Fruit fly (Drosophila melanogaster): ENCODE measurements around the gene CG13045.

CG13045 gene

dm6 chr3L:16328207-16328891, 37.6 kb upstream of the CG13045 start, which contains the start of gene CG13058 (continued):
- TF ChIP-seq CG12299 (tag; optimal IDR thresholded peaks at IDR 0.05) (no peak), slbo (GFP tag; IDR thresholded peaks at IDR 0.05) (peak; percentile 79), CG31388 (GFP tag; optimal IDR thresholded peaks at IDR 0.05) (no peak), CG17802 (tag; optimal IDR thresholded peaks at IDR 0.05) (no peak), slou (GFP tag; optimal IDR thresholded peaks at IDR 0.05) (no peak), CG32767 (GFP tag; IDR thresholded peaks at IDR 0.05) (peak; percentile 71; the same call in 1 of the 2 replicates), CG11398 (GFP tag; optimal IDR thresholded peaks at IDR 0.05) (peak; percentile 30), Trl (optimal IDR thresholded peaks at IDR 0.05) (no peak), Trl (GFP tag; optimal IDR thresholded peaks at IDR 0.05) (no peak), zfh2 (GFP tag; optimal IDR thresholded peaks at IDR 0.05) (peak; percentile 42), ham (GFP tag; IDR thresholded peaks at IDR 0.05) (no peak), Atf3 (GFP tag; optimal IDR thresholded peaks at IDR 0.05) (peak; percentile 44), dysf (GFP tag; IDR thresholded peaks at IDR 0.05) (peak; percentile 66), Neu2 (GFP tag; optimal IDR thresholded peaks at IDR 0.05; ENCODE audit: borderline replicate concordance) (no peak), Deaf1 (tag; optimal IDR thresholded peaks at IDR 0.05) (no peak), CG18619 (GFP tag; optimal IDR thresholded peaks at IDR 0.05) (peak; percentile 61), emc (GFP tag; optimal IDR thresholded peaks at IDR 0.05) (no peak), Awh (GFP tag; IDR thresholded peaks at IDR 0.05) (no peak), Nf-YC (tag; optimal IDR thresholded peaks at IDR 0.05) (no peak), caup (GFP tag; optimal IDR thresholded peaks at IDR 0.05; ENCODE audit: severe bottlenecking) (peak; percentile 62), az2 (GFP tag; optimal IDR thresholded peaks at IDR 0.05) (peak; percentile 42), gce (GFP tag; IDR thresholded peaks at IDR 0.05) (no peak), ranshi (GFP tag; IDR thresholded peaks at IDR 0.05) (peak; percentile 73), Taf1 (GFP tag; IDR thresholded peaks at IDR 0.05) (no peak), mld (GFP tag; IDR thresholded peaks at IDR 0.05; ENCODE audit: partially characterized antibody) (no peak), CG13775 (GFP tag; optimal IDR thresholded peaks at IDR 0.05) (peak; percentile 36), HLH4C (GFP tag; IDR thresholded peaks at IDR 0.05; ENCODE audit: partially characterized antibody) (no peak), CG8290 (GFP tag; optimal IDR thresholded peaks at IDR 0.05) (no peak), CG8290 (tag; optimal IDR thresholded peaks at IDR 0.05) (peak in 1 of 2 experiments; percentile 81), Hr3 (GFP tag; optimal IDR thresholded peaks at IDR 0.05) (peak; percentile 48), CG3163 (GFP tag; optimal IDR thresholded peaks at IDR 0.05) (no peak), E2f2 (GFP tag; IDR thresholded peaks at IDR 0.05) (peak; percentile 56), CG3838 (GFP tag; optimal IDR thresholded peaks at IDR 0.05) (peak; percentile 18), CG7271 (tag; optimal IDR thresholded peaks at IDR 0.05) (no peak), Xbp1 (GFP tag; optimal IDR thresholded peaks at IDR 0.05) (peak; percentile 60), chm (GFP tag; IDR thresholded peaks at IDR 0.05) (no peak; the same call in 1 of the 2 replicates)

DNA sequence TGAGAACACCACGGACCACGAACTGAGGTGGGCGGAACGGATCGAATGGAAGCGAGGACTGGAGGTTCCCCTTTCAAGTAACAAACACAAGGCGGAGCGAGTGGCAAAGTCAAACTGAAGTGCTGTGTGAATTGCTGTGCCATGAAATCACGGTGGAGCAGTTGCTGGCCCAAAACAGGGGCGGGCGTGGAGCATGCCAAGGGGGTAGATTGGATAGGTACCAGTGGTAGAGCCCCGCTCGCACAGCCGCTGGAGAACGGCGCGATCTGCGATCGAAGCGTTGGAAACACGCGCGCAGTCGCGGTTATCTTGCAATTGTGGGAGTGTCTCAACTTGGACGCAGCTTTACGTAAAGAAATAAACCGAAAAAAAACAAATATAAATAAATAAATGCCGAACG, 37.0 kb upstream of the CG13045 start, which contains the start of gene CG13038:
CG13038 (minus strand) TSS at position 118 of the 400 bp plus-strand sequence.
- TF ChIP-seq Ets97D (GFP tag; optimal IDR thresholded peaks at IDR 0.05) (no peak), Ets65A (GFP tag) (peak; percentile 75), CG13424 (tag; optimal IDR thresholded peaks at IDR 0.05) (no peak), Sox102F (GFP tag; optimal IDR thresholded peaks at IDR 0.05) (no peak), bowl (GFP tag; IDR thresholded peaks at IDR 0.05) (0 out of 2 replicates have a peak, but pooled peaks have one; percentile 10), CG8290 (GFP tag; optimal IDR thresholded peaks at IDR 0.05) (no peak), CG8290 (tag; optimal IDR thresholded peaks at IDR 0.05) (peak in 1 of 2 experiments; percentile 40), CG32532 (GFP tag; IDR thresholded peaks at IDR 0.05) (peak; percentile 48), mld (GFP tag; IDR thresholded peaks at IDR 0.05; ENCODE audit: partially characterized antibody) (no peak), CG14441 (GFP tag; IDR thresholded peaks at IDR 0.05) (peak; percentile 57), Nf-YC (tag; optimal IDR thresholded peaks at IDR 0.05) (no peak), NFAT (GFP tag; IDR thresholded peaks at IDR 0.05) (peak; percentile 39; the same call in 1 of the 2 replicates), CG8765 (GFP tag; IDR thresholded peaks at IDR 0.05) (no peak), CG17829 (tag; optimal IDR thresholded peaks at IDR 0.05) (no peak), HLH54F (GFP tag; optimal IDR thresholded peaks at IDR 0.05) (no peak), emc (GFP tag; optimal IDR thresholded peaks at IDR 0.05) (no peak), E2f1 (GFP tag; IDR thresholded peaks at IDR 0.05) (no peak), sd (tag; optimal IDR thresholded peaks at IDR 0.05) (peak; percentile 26), sug (tag; optimal IDR thresholded peaks at IDR 0.05) (no peak), Jarid2 (GFP tag; optimal IDR thresholded peaks at IDR 0.05) (no peak), CG1792 (GFP tag; optimal IDR thresholded peaks at IDR 0.05) (no peak)

Measured in whole organism, embryonic.